Worm (Caenorhabditis elegans) whole organism, late embryonic: ENCODE results near the gene talp-3.

Experiments used
- pros-1 ChIP-seq: fragments of 150-350 bp; optimal IDR thresholded peaks from 2 replicates; lab custom pipeline; 2014; ENCODE audit warnings: missing biosample characterization, missing genetic modification reagents, missing genetic modification characterization
- syd-9 ChIP-seq: sonication (generic microtip); optimal IDR thresholded peaks from 2 replicates; lab custom pipeline; 2016; ENCODE audit warnings: mild to moderate bottlenecking, missing genetic modification characterization, moderate library complexity, missing compliant biosample characterization
- unc-86 ChIP-seq: sonication (generic microtip); optimal IDR thresholded peaks from 2 replicates; lab custom pipeline; 2016; ENCODE audit warnings: missing genetic modification characterization, missing compliant biosample characterization

- TF ChIP-seq pros-1 (tag; lab: Kevin White, UChicago) (no peak), syd-9 (tag; lab: Kevin White, UChicago) (no peak), unc-86 (tag; lab: Kevin White, UChicago) (no peak)
Measured at ce11 chrIV:14616303-14616702, 36.9 kb downstream of the talp-3 start, which contains the start of gene dmd-6.
